Worm (Caenorhabditis elegans) whole organism, L1 larva: Measurements from ENCODE around the gene xrn-2.

ENCODE experiments used
- C34B4.2 ChIP-seq: sonication (generic microtip); optimal IDR thresholded peaks from 2 replicates; lab custom pipeline; 2017; ENCODE audit warnings: mild to moderate bottlenecking, missing genetic modification characterization, missing compliant biosample characterization
- alr-1 ChIP-seq: fragments of 200-800 bp; sonication (Bioruptor generic); optimal IDR thresholded peaks from 2 replicates; lab custom pipeline; 2018; ENCODE audit warnings: borderline replicate concordance, mild to moderate bottlenecking, missing genetic modification characterization, missing compliant biosample characterization
- aly-2 ChIP-seq: fragments of 150-350 bp; optimal IDR thresholded peaks from 2 replicates; lab custom pipeline; 2014; ENCODE audit warnings: missing biosample characterization, missing genetic modification characterization
- ama-1 ChIP-seq: fragments of 150-350 bp; optimal IDR thresholded peaks from 2 replicates; lab custom pipeline; 2014
- blmp-1 ChIP-seq: fragments of 150-350 bp; optimal IDR thresholded peaks from 2 replicates; lab custom pipeline; 2014; ENCODE audit warnings: missing biosample characterization, missing genetic modification characterization
- ces-1 ChIP-seq: fragments of 150-350 bp; optimal IDR thresholded peaks from 2 replicates; lab custom pipeline; 2014; ENCODE audit warnings: missing biosample characterization, missing genetic modification reagents, missing genetic modification characterization
- dpl-1 ChIP-seq, 3 experiments: fragments of 150-350 bp in 2 of 3; sonication (generic microtip) in 1 of 3; optimal IDR thresholded peaks; 2 replicates each; lab custom pipeline; 2014 to 2017; ENCODE audit warnings: missing biosample characterization in 3 of 3, missing genetic modification characterization in 3 of 3, missing genetic modification reagents in 3 of 3
- dsc-1 ChIP-seq: sonication (generic microtip); optimal IDR thresholded peaks from 2 replicates; lab custom pipeline; 2016; ENCODE audit warnings: mild to moderate bottlenecking, missing genetic modification characterization, missing compliant biosample characterization
- efl-1 ChIP-seq, 4 experiments: fragments of 150-350 bp; optimal IDR thresholded peaks in 3 of 4; peaks in 1 of 4; 1 replicate in 1 of 4; 2 replicates in 3 of 4; lab custom pipeline; 2014; ENCODE audit warnings: missing biosample characterization in 2 of 4, missing genetic modification characterization in 2 of 4, missing genetic modification reagents in 2 of 4
- elt-2 ChIP-seq: sonication (generic microtip); optimal IDR thresholded peaks from 2 replicates; lab custom pipeline; 2016; ENCODE audit warnings: missing genetic modification characterization, mild to moderate bottlenecking, inconsistent platforms, missing compliant biosample characterization, missing genetic modification reagents
- fkh-10 ChIP-seq: sonication (generic microtip); optimal IDR thresholded peaks from 2 replicates; lab custom pipeline; 2017; ENCODE audit warnings: missing biosample characterization, missing genetic modification reagents, missing genetic modification characterization
- fkh-4 ChIP-seq: sonication (generic microtip); optimal IDR thresholded peaks from 2 replicates; lab custom pipeline; 2016; ENCODE audit warnings: missing compliant biosample characterization, missing genetic modification characterization, borderline replicate concordance
- hlh-17 ChIP-seq: fragments of 200-800 bp; sonication (Bioruptor generic); optimal IDR thresholded peaks from 2 replicates; lab custom pipeline; 2018; ENCODE audit warnings: missing genetic modification characterization, mild to moderate bottlenecking, missing compliant biosample characterization, moderate library complexity, borderline replicate concordance
- irx-1 ChIP-seq: sonication (generic microtip); optimal IDR thresholded peaks from 2 replicates; lab custom pipeline; 2016; ENCODE audit warnings: missing genetic modification characterization, missing compliant biosample characterization
- lin-13 ChIP-seq: fragments of 150-350 bp; optimal IDR thresholded peaks from 2 replicates; lab custom pipeline; 2014; ENCODE audit warnings: missing biosample characterization, missing genetic modification reagents, missing genetic modification characterization
- lin-14 ChIP-seq: fragments of 200-800 bp; sonication (Bioruptor generic); optimal IDR thresholded peaks from 2 replicates; lab custom pipeline; 2018; ENCODE audit warnings: mild to moderate bottlenecking, missing genetic modification characterization, moderate library complexity, missing compliant biosample characterization
- lin-39 ChIP-seq: fragments of 150-350 bp; optimal IDR thresholded peaks from 2 replicates; lab custom pipeline; 2014; ENCODE audit warnings: missing biosample characterization, missing genetic modification reagents, missing genetic modification characterization
- lir-3 ChIP-seq: sonication (generic microtip); optimal IDR thresholded peaks from 2 replicates; lab custom pipeline; 2016; ENCODE audit warnings: mild to moderate bottlenecking, missing genetic modification characterization, moderate library complexity, missing compliant biosample characterization; ENCODE audit not compliant: poor library complexity
- mef-2 ChIP-seq: fragments of 150-350 bp; optimal IDR thresholded peaks from 2 replicates; lab custom pipeline; 2014; ENCODE audit warnings: missing biosample characterization, missing genetic modification characterization
- nhr-11 ChIP-seq: fragments of 150-350 bp; optimal IDR thresholded peaks from 2 replicates; lab custom pipeline; 2014; ENCODE audit warnings: missing biosample characterization, missing genetic modification characterization
- nhr-28 ChIP-seq: fragments of 150-350 bp; optimal IDR thresholded peaks from 2 replicates; lab custom pipeline; 2014; ENCODE audit warnings: missing biosample characterization, missing genetic modification characterization
- nhr-76 ChIP-seq: sonication (generic microtip); optimal IDR thresholded peaks from 2 replicates; lab custom pipeline; 2017; ENCODE audit warnings: missing biosample characterization, missing genetic modification characterization
- nhr-84 ChIP-seq: sonication (generic microtip); optimal IDR thresholded peaks from 2 replicates; lab custom pipeline; 2017; ENCODE audit warnings: missing biosample characterization, missing genetic modification characterization
- nhr-85 ChIP-seq: sonication (generic microtip); peaks from one replicate; lab custom pipeline; 2016; ENCODE audit warnings: missing genetic modification characterization, inconsistent platforms, missing compliant biosample characterization
- nhr-90 ChIP-seq: sonication (generic microtip); optimal IDR thresholded peaks from 2 replicates; lab custom pipeline; 2016; ENCODE audit warnings: mild to moderate bottlenecking, missing genetic modification characterization, missing compliant biosample characterization; ENCODE audit not compliant: poor library complexity
- skn-1 ChIP-seq: fragments of 150-350 bp; optimal IDR thresholded peaks from 2 replicates; lab custom pipeline; 2014; ENCODE audit warnings: missing biosample characterization, missing genetic modification characterization
- snpc-4 ChIP-seq: fragments of 150-350 bp; optimal IDR thresholded peaks from 2 replicates; lab custom pipeline; 2014; ENCODE audit warnings: missing biosample characterization, missing genetic modification characterization
- snu-23 ChIP-seq: sonication (generic microtip); optimal IDR thresholded peaks from 2 replicates; lab custom pipeline; 2016; ENCODE audit warnings: missing genetic modification characterization, missing compliant biosample characterization
- sox-4 ChIP-seq: sonication (generic microtip); optimal IDR thresholded peaks from 2 replicates; lab custom pipeline; 2016; ENCODE audit warnings: missing genetic modification characterization, missing compliant biosample characterization
- zag-1 ChIP-seq: fragments of 150-350 bp; optimal IDR thresholded peaks from 2 replicates; lab custom pipeline; 2014; ENCODE audit warnings: missing biosample characterization, missing genetic modification characterization
- zip-4 ChIP-seq: fragments of 200-800 bp; sonication (Bioruptor generic); optimal IDR thresholded peaks from 2 replicates; lab custom pipeline; 2018; ENCODE audit warnings: mild to moderate bottlenecking, missing genetic modification characterization, moderate library complexity, missing compliant biosample characterization
- ztf-4 ChIP-seq: fragments of 150-350 bp; optimal IDR thresholded peaks from 2 replicates; lab custom pipeline; 2014; ENCODE audit warnings: missing biosample characterization, missing genetic modification characterization

The xrn-2 gene

DNA sequence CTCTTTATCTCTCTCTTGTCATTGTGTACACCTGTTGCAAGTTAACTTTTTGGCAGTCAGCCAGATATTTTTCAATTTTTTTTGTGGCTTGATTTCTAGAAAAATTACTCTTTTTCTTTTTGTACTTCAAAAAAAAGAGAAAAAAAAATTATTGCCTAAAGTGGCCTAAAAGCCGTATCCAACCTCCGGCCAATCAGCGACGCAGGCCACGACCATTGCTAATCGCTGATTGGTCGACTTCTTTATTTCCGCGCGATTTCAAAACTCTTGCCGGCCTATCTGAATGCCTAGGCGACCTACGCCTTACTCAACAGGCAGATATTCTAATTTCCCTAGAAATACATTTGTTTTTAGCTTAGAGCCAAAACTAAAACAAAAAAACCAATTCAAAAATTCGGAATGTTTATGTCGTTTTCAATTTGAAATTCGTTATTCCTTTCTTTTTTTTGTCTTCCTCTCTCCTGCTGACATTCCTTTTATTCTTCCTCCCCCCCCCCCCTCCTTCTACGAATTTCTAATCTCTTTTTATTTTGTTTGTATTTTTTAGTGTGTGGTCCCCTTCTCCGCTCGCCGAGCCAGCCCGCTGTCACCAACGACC lies 42.0 kb downstream of the xrn-2 start, which contains the start of gene ace-4:
Gene ace-4 (plus strand): TSS at position 548 of the 598 bp plus-strand sequence.
- TF ChIP-seq fkh-4 (tag; lab: Kevin White, UChicago) (no peak), nhr-85 (tag; lab: Kevin White, UChicago) (peak; percentile 50), lin-13 (GFP tag; lab: Kevin White, UChicago) (no peak), efl-1 (optimal IDR thresholded peaks at IDR 0.05; lab: Kevin White, UChicago) (no peak), efl-1 (GFP tag; optimal IDR thresholded peaks at IDR 0.05 in 1 of 2; lab: Kevin White, UChicago) (no peak), ama-1 (lab: Kevin White, UChicago) (no peak), skn-1 (tag; lab: Kevin White, UChicago) (no peak), lin-14 (GFP tag; lab: Kevin White, UChicago) (no peak)

DNA sequence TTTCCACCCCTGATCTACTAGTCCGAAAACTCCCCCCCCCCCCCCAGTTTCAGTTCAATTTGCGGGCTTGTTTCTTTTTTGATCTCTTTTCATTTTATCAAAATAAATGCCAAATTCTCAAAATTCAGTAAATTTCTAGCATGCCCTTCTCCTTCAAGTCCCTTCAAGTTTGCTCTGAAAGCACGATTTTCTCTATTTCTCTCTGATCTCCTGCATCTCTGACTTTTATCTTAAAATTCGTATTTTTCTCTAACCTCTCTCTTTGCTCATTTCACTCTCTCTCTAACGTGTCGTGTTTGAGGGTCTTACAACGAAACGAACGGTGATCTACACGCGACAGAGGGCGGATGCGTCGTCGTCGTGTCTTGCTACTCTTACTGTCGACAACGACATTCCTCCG lies 49.8 kb downstream of the xrn-2 start, which contains the start of gene ace-3:
Gene ace-3 (plus strand): TSS at position 301 of the 400 bp plus-strand sequence.
- TF ChIP-seq dpl-1 (GFP tag; optimal IDR thresholded peaks at IDR 0.05; lab: Kevin White, UChicago) = no peak
- TF ChIP-seq alr-1 = no peak
- no peak for TF ChIP-seq lin-39 (tag; lab: Kevin White, UChicago)
- TF ChIP-seq efl-1 (optimal IDR thresholded peaks at IDR 0.05; lab: Kevin White, UChicago) = no peak
- TF ChIP-seq efl-1 (GFP tag; optimal IDR thresholded peaks at IDR 0.05 in 1 of 2; lab: Kevin White, UChicago) = no peak
- TF ChIP-seq zag-1 = no peak

DNA sequence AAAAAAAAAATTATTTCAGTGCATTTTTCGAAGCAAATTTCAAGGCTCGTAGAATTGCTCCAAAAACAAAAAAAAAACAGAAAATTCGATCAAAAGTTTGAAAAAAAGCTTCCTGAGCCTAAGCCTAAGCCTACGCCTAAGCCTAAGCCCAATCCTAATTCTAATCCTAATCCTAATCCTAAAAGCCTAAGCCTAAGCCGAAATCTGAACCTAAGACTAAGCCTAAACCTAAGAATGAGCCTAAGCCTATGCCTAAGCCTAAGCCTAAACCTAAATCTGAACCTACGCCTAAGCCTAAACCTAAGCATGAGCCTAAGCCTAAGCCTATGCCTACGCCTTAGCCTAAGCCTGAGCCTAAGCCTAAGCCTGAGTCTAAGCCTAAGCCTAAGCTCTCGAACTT lies 50.6 kb downstream of the xrn-2 start:
- TF ChIP-seq nhr-76 (tag; lab: Kevin White, UChicago) = no peak
- TF ChIP-seq blmp-1 = no peak
- no peak for TF ChIP-seq elt-2

DNA sequence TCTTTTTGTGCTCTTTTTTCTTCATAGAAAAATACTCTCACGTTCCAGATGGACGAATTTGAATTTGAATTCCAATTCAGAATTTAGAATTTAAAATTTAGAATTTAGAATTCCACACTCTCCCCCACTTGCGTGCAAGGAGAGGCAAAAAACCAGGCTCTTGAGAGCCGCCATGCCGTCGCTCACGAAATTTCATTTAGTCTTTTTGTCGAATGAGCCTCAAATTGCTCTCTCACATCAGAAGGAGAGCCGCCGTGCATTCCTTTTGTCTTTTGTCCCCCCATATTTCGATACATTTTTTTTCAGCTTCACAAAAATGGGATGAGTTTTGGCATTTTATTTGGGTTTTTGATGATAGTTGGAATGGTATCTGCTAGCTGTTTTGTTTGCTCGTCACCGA lies 55.5 kb downstream of the xrn-2 start, which contains the start of gene hot-7:
Gene hot-7 (plus strand): TSS at position 301 of the 400 bp plus-strand sequence.
- TF ChIP-seq fkh-10 (GFP tag; lab: Kevin White, UChicago) (no peak), ces-1 (GFP tag; lab: Kevin White, UChicago) (no peak), snpc-4 (tag; lab: Kevin White, UChicago) (no peak), C34B4.2 (tag; lab: Kevin White, UChicago) (no peak), lir-3 (tag; lab: Kevin White, UChicago) (no peak), aly-2 (tag; lab: Kevin White, UChicago) (no peak), mef-2 (no peak), ztf-4 (tag; lab: Kevin White, UChicago) (no peak), sox-4 (tag; lab: Kevin White, UChicago) (no peak), blmp-1 (no peak), nhr-28 (tag; lab: Kevin White, UChicago) (no peak), snu-23 (GFP tag; lab: Kevin White, UChicago) (no peak), nhr-84 (no peak), efl-1 (optimal IDR thresholded peaks at IDR 0.05; lab: Kevin White, UChicago) (no peak), efl-1 (GFP tag; optimal IDR thresholded peaks at IDR 0.05 in 1 of 2; lab: Kevin White, UChicago) (no peak)

DNA sequence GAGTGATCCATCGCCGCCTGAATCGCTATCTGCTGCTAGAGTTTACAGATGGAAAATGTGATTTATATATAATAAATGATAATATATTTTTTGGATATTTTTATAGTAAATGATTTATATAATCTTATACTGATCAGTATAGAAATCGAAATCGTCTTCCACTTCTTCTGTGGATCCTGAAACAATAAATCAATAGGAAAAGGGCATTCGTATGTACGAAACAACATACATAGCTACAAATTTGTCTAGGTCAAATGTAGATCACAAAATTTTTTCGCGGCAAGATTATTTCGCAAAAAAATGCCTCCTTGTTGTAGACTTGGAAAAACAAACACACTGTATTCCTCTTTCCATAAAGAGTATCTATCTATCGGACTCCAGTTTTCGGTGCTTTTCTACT lies 58.5 kb downstream of the xrn-2 start, which contains the start of gene Y48B6A.10:
Gene Y48B6A.10 (plus strand): TSS at position 301 of the 400 bp plus-strand sequence.
- no peak for TF ChIP-seq lin-39 (tag; lab: Kevin White, UChicago)
- TF ChIP-seq nhr-11 (tag; lab: Kevin White, UChicago) = no peak
- no peak for TF ChIP-seq lin-14 (GFP tag; lab: Kevin White, UChicago)
- no peak for TF ChIP-seq irx-1 (tag; lab: Kevin White, UChicago)
- TF ChIP-seq zip-4 = no peak
- no peak for TF ChIP-seq C34B4.2 (tag; lab: Kevin White, UChicago)
- TF ChIP-seq zag-1 = no peak
- TF ChIP-seq hlh-17 (GFP tag; lab: Kevin White, UChicago) = no peak
- no peak for TF ChIP-seq nhr-90 (tag; lab: Kevin White, UChicago)
- no peak for TF ChIP-seq dsc-1 (tag; lab: Kevin White, UChicago)
